Fruit fly (Drosophila melanogaster) whole organism, embryonic: ENCODE measurements around the gene Col4a1.

Experiments used
- Adf1 ChIP-seq: fragments of 200-800 bp; sonication (Bioruptor generic); IDR thresholded peaks from 2 replicates; pipeline ENCODE4 v1.3.6; 2022; ENCODE audit warnings: missing biosample characterization, missing genetic modification characterization
- Atf3 ChIP-seq: fragments of 200-800 bp; sonication (Bioruptor generic); optimal IDR thresholded peaks from 3 replicates; lab custom pipeline; 2016; ENCODE audit warnings: missing biosample characterization, missing genetic modification characterization
- B-H1 ChIP-seq: fragments of 200-800 bp; sonication (Bioruptor generic); IDR thresholded peaks from 3 replicates; pipeline ENCODE4 v1.3.6; 2022; ENCODE audit warnings: missing biosample characterization, missing genetic modification characterization
- B-H2 ChIP-seq: fragments of 200-800 bp; sonication (Bioruptor generic); optimal IDR thresholded peaks from 2 replicates; lab custom pipeline; 2018; ENCODE audit warnings: missing biosample characterization, mild to moderate bottlenecking, missing genetic modification characterization
- CG11093 ChIP-seq: fragments of 200-800 bp; sonication (Bioruptor generic); IDR thresholded peaks from 3 replicates; pipeline ENCODE4 v1.3.6; 2022; ENCODE audit warnings: missing biosample characterization, missing genetic modification characterization
- CG11695 ChIP-seq: fragments of 200-800 bp; sonication (Bioruptor generic); IDR thresholded peaks from 3 replicates; pipeline ENCODE4 v1.3.6; 2022; ENCODE audit warnings: missing biosample characterization, missing genetic modification characterization
- CG12104 ChIP-seq: fragments of 200-800 bp; sonication (Bioruptor generic); optimal IDR thresholded peaks from 3 replicates; lab custom pipeline; 2016; ENCODE audit warnings: missing biosample characterization, missing genetic modification characterization
- CG13894 ChIP-seq: fragments of 200-800 bp; sonication (Bioruptor generic); optimal IDR thresholded peaks from 3 replicates; lab custom pipeline; 2018; ENCODE audit warnings: missing biosample characterization, mild to moderate bottlenecking, missing genetic modification characterization, moderate library complexity
- CG15269 ChIP-seq: fragments of 200-800 bp; sonication (Bioruptor generic); optimal IDR thresholded peaks from 2 replicates; lab custom pipeline; 2018; ENCODE audit warnings: missing biosample characterization, mild to moderate bottlenecking, missing genetic modification characterization, moderate library complexity
- CG16815 ChIP-seq: fragments of 200-800 bp; sonication (Bioruptor generic); optimal IDR thresholded peaks from 3 replicates; lab custom pipeline; 2017; ENCODE audit warnings: missing biosample characterization, mild to moderate bottlenecking, missing genetic modification characterization
- CG1832 ChIP-seq: fragments of 200-800 bp; sonication (Bioruptor generic); optimal IDR thresholded peaks from 2 replicates; lab custom pipeline; 2017; ENCODE audit warnings: missing biosample characterization, mild to moderate bottlenecking, missing genetic modification characterization, inconsistent platforms
- CG2120 ChIP-seq: fragments of 200-800 bp; sonication (Bioruptor generic); optimal IDR thresholded peaks from 3 replicates; lab custom pipeline; 2016; ENCODE audit warnings: missing biosample characterization, missing genetic modification characterization
- CG2889 ChIP-seq: fragments of 200-800 bp; sonication (Bioruptor generic); IDR thresholded peaks from 3 replicates; pipeline ENCODE4 v1.3.6; 2022; ENCODE audit warnings: missing biosample characterization, missing genetic modification characterization
- CG30431 ChIP-seq: fragments of 200-800 bp; sonication (Bioruptor generic); optimal IDR thresholded peaks from 2 replicates; lab custom pipeline; 2017; ENCODE audit warnings: missing biosample characterization, missing genetic modification characterization
- CG3407 ChIP-seq: fragments of 200-800 bp; sonication (Bioruptor generic); optimal IDR thresholded peaks from 2 replicates; lab custom pipeline; 2018; ENCODE audit warnings: missing biosample characterization, mild to moderate bottlenecking, missing genetic modification characterization
- CG3726 ChIP-seq: fragments of 200-800 bp; sonication (Bioruptor generic); IDR thresholded peaks from 3 replicates; pipeline ENCODE4, ENCODE4 v1.3.6; 2022; ENCODE audit warnings: missing biosample characterization, missing genetic modification characterization
- CG5245 ChIP-seq: fragments of 200-800 bp; sonication (Bioruptor generic); optimal IDR thresholded peaks from 3 replicates; lab custom pipeline; 2016; ENCODE audit warnings: missing biosample characterization, missing genetic modification characterization
- CG5953 ChIP-seq: fragments of 200-800 bp; sonication (Bioruptor generic); IDR thresholded peaks from 2 replicates; pipeline ENCODE4 v1.3.6; 2022; ENCODE audit warnings: missing biosample characterization, missing genetic modification characterization
- CG6689 ChIP-seq: fragments of 200-800 bp; sonication (Bioruptor generic); IDR thresholded peaks from 2 replicates; pipeline ENCODE4 v1.3.6; 2022; ENCODE audit warnings: missing biosample characterization, missing genetic modification characterization
- CG7271 ChIP-seq: fragments of 200-800 bp; sonication (Bioruptor generic); optimal IDR thresholded peaks from 2 replicates; lab custom pipeline; 2018; ENCODE audit warnings: missing biosample characterization, mild to moderate bottlenecking, missing genetic modification characterization, moderate library complexity
- CG8765 ChIP-seq: fragments of 200-800 bp; sonication (Bioruptor generic); IDR thresholded peaks from 2 replicates; pipeline ENCODE4 v1.3.6; 2022; ENCODE audit warnings: missing biosample characterization, missing genetic modification characterization
- Camta ChIP-seq: fragments of 200-800 bp; sonication (Bioruptor generic); optimal IDR thresholded peaks from 2 replicates; lab custom pipeline; 2016; ENCODE audit warnings: missing biosample characterization, missing genetic modification characterization
- D19A ChIP-seq: fragments of 200-800 bp; optimal IDR thresholded peaks from 3 replicates; lab custom pipeline; 2019; ENCODE audit warnings: missing biosample characterization, mild to moderate bottlenecking, missing genetic modification characterization, moderate library complexity
- Eip74EF ChIP-seq, 2 experiments: fragments of 200-800 bp in 1 of 2; fragments of >200 bp in 1 of 2; sonication (Bioruptor generic) in 1 of 2; optimal IDR thresholded peaks; 2 replicates each; lab custom pipeline; 2017 to 2019; ENCODE audit warnings: missing biosample characterization in 2 of 2, missing genetic modification characterization in 2 of 2, mild to moderate bottlenecking in 1 of 2, moderate library complexity in 1 of 2
- Gsc ChIP-seq: fragments of 200-800 bp; sonication (Bioruptor generic); IDR thresholded peaks from 2 replicates; pipeline ENCODE4 v1.3.6; 2022; ENCODE audit warnings: missing biosample characterization, missing genetic modification characterization
- HHEX ChIP-seq: fragments of 200-800 bp; sonication (Bioruptor generic); optimal IDR thresholded peaks from 3 replicates; lab custom pipeline; 2017; ENCODE audit warnings: missing biosample characterization, mild to moderate bottlenecking, missing genetic modification characterization, missing genetic modification reagents
- HmgD ChIP-seq: fragments of 200-800 bp; sonication (Bioruptor generic); optimal IDR thresholded peaks from 3 replicates; lab custom pipeline; 2016; ENCODE audit warnings: missing biosample characterization, missing genetic modification characterization
- Kr ChIP-seq: fragments of 200-800 bp; sonication (Bioruptor generic); optimal IDR thresholded peaks from 2 replicates; lab custom pipeline; 2017; ENCODE audit warnings: missing biosample characterization, mild to moderate bottlenecking, missing genetic modification characterization
- Optix ChIP-seq: fragments of 200-800 bp; sonication (Bioruptor generic); IDR thresholded peaks from 3 replicates; pipeline ENCODE4 v1.3.6; 2022; ENCODE audit warnings: missing biosample characterization, missing genetic modification characterization
- disco-r ChIP-seq: fragments of 200-800 bp; sonication (Bioruptor generic); optimal IDR thresholded peaks from 2 replicates; lab custom pipeline; 2016; ENCODE audit warnings: missing biosample characterization, missing genetic modification characterization
- dm ChIP-seq: fragments of 200-800 bp; sonication (Bioruptor generic); optimal IDR thresholded peaks from 3 replicates; lab custom pipeline; 2016; ENCODE audit warnings: missing biosample characterization, missing genetic modification characterization
- dmrt99B ChIP-seq: fragments of 200-800 bp; sonication (Bioruptor generic); optimal IDR thresholded peaks from 2 replicates; lab custom pipeline; 2018; ENCODE audit warnings: missing biosample characterization, mild to moderate bottlenecking, missing genetic modification characterization, moderate library complexity
- eyg ChIP-seq: fragments of 200-800 bp; sonication (Bioruptor generic); optimal IDR thresholded peaks from 3 replicates; lab custom pipeline; 2016; ENCODE audit warnings: missing biosample characterization, missing genetic modification characterization
- fd64A ChIP-seq: fragments of 200-800 bp; sonication (Bioruptor generic); optimal IDR thresholded peaks from 3 replicates; lab custom pipeline; 2018; ENCODE audit warnings: missing biosample characterization, mild to moderate bottlenecking, missing genetic modification characterization
- ftz-f1 ChIP-seq: fragments of 200-800 bp; sonication (Bioruptor generic); optimal IDR thresholded peaks from 2 replicates; lab custom pipeline; 2016; ENCODE audit warnings: missing biosample characterization, missing genetic modification characterization
- jigr1 ChIP-seq: fragments of 200-800 bp; sonication (Bioruptor generic); IDR thresholded peaks from 3 replicates; pipeline ENCODE4 v1.3.6; 2022; ENCODE audit warnings: missing biosample characterization, missing genetic modification characterization
- jumu ChIP-seq: fragments of 200-800 bp; sonication (Bioruptor generic); optimal IDR thresholded peaks from 3 replicates; lab custom pipeline; 2016; ENCODE audit warnings: missing biosample characterization, missing genetic modification characterization
- knrl ChIP-seq: fragments of 200-800 bp; sonication (Bioruptor generic); IDR thresholded peaks from 3 replicates; pipeline ENCODE4 v1.3.6; 2022; ENCODE audit warnings: missing biosample characterization, missing genetic modification characterization; ENCODE audit not compliant: partially characterized antibody
- lmd ChIP-seq: fragments of 200-800 bp; sonication (Bioruptor generic); IDR thresholded peaks from 2 replicates; pipeline ENCODE4 v1.3.6; 2022; ENCODE audit warnings: missing biosample characterization, missing genetic modification characterization
- maf-S ChIP-seq: fragments of 200-800 bp; sonication (Bioruptor generic); optimal IDR thresholded peaks from 2 replicates; lab custom pipeline; 2016; ENCODE audit warnings: missing biosample characterization, missing genetic modification characterization
- pnt ChIP-seq: fragments of 200-800 bp; sonication (Bioruptor generic); optimal IDR thresholded peaks from 3 replicates; lab custom pipeline; 2016; ENCODE audit warnings: missing biosample characterization, missing genetic modification characterization
- prd ChIP-seq, 3 experiments: fragments of >200 bp in 2 of 3; fragments of 200-800 bp in 1 of 3; sonication (Bioruptor generic) in 1 of 3; optimal IDR thresholded peaks in 2 of 3; IDR thresholded peaks in 1 of 3; 2 replicates in 2 of 3; 3 replicates in 1 of 3; pipeline versions ENCODE4 v1.3.6 to Lab custom; 2017 to 2022; ENCODE audit warnings: missing biosample characterization in 1 of 3, missing genetic modification characterization in 1 of 3
- psq ChIP-seq: fragments of 200-800 bp; sonication (Bioruptor generic); optimal IDR thresholded peaks from 2 replicates; lab custom pipeline; 2017; ENCODE audit warnings: missing biosample characterization, missing genetic modification characterization
- sc ChIP-seq, 3 experiments: fragments of >200 bp in 2 of 3; fragments of 200-800 bp in 1 of 3; sonication (Bioruptor generic) in 1 of 3; optimal IDR thresholded peaks; 2 replicates in 2 of 3; 3 replicates in 1 of 3; lab custom pipeline; 2017; ENCODE audit warnings: mild to moderate bottlenecking in 1 of 3, missing biosample characterization in 1 of 3, missing genetic modification characterization in 1 of 3, missing genetic modification reagents in 1 of 3
- sd ChIP-seq: fragments of 200-800 bp; sonication (Bioruptor generic); optimal IDR thresholded peaks from 3 replicates; lab custom pipeline; 2018; ENCODE audit warnings: missing biosample characterization, mild to moderate bottlenecking, missing genetic modification characterization, moderate library complexity
- sens ChIP-seq: fragments of 200-800 bp; sonication (Bioruptor generic); peaks from one replicate; lab custom pipeline; 2016; ENCODE audit warnings: missing biosample characterization, missing genetic modification characterization
- sisA ChIP-seq: fragments of 200-800 bp; sonication (Bioruptor generic); IDR thresholded peaks from 2 replicates; pipeline ENCODE4 v1.3.6; 2022; ENCODE audit warnings: missing biosample characterization, missing genetic modification characterization
- so ChIP-seq: fragments of 200-800 bp; sonication (Bioruptor generic); IDR thresholded peaks from 3 replicates; pipeline ENCODE4 v1.3.6; 2022; ENCODE audit warnings: missing biosample characterization, missing genetic modification characterization
- stwl ChIP-seq: fragments of 200-800 bp; sonication (Bioruptor generic); optimal IDR thresholded peaks from 3 replicates; lab custom pipeline; 2018; ENCODE audit warnings: missing biosample characterization, mild to moderate bottlenecking, missing genetic modification characterization, moderate library complexity

Col4a1 gene

dm6 chr2L:5000919-5001581 is 28.4 kb upstream of the Col4a1 start (continued):
- TF ChIP-seq CG7271 (tag; lab: Kevin White, UChicago) (no peak), sd (tag; lab: Kevin White, UChicago) (peak; percentile 75), Camta (GFP tag; lab: Kevin White, UChicago) (no peak), eyg (GFP tag; lab: Kevin White, UChicago) (no peak), CG16815 (GFP tag; lab: Kevin White, UChicago) (no peak), Optix (GFP tag; lab: Robert Waterston, UW) (peak; percentile 23; the same call in 2 of the 3 replicates), B-H2 (GFP tag; lab: Kevin White, UChicago) (peak; percentile 13), CG2120 (GFP tag; lab: Kevin White, UChicago) (no peak), HHEX (GFP tag; lab: Kevin White, UChicago) (no peak), lmd (GFP tag; lab: Robert Waterston, UW) (peak; percentile 20), jigr1 (GFP tag; lab: Robert Waterston, UW) (no peak; the same call in 2 of the 3 replicates), Eip74EF (GFP tag; optimal IDR thresholded peaks at IDR 0.05; lab: Kevin White, UChicago) (peak in 1 of 2 experiments; percentile 100), disco-r (no peak), dmrt99B (tag; lab: Kevin White, UChicago) (no peak), CG30431 (no peak), so (GFP tag; lab: Robert Waterston, UW) (no peak; the same call in 2 of the 3 replicates), dm (GFP tag; lab: Kevin White, UChicago) (no peak), CG12104 (GFP tag; lab: Kevin White, UChicago) (no peak), sisA (peak; percentile 3; the same call in 1 of the 2 replicates), Adf1 (GFP tag; lab: Robert Waterston, UW) (peak; percentile 52; the same call in 1 of the 2 replicates), CG5245 (GFP tag; lab: Kevin White, UChicago) (no peak), CG11695 (peak; percentile 6; the same call in 1 of the 3 replicates), Kr (GFP tag; lab: Kevin White, UChicago) (no peak), psq (GFP tag; lab: Kevin White, UChicago) (no peak), prd (optimal IDR thresholded peaks at IDR 0.05; lab: Kevin White, UChicago) (no peak), prd (GFP tag; IDR thresholded peaks at IDR 0.05; lab: Robert Waterston, UW) (peak; percentile 74), CG2889 (GFP tag; lab: Robert Waterston, UW) (0 out of 3 replicates have a peak, but pooled peaks have one; percentile 40), CG1832 (GFP tag; lab: Kevin White, UChicago) (peak; percentile 50), B-H1 (GFP tag; lab: Robert Waterston, UW) (peak; percentile 39), jumu (GFP tag; lab: Kevin White, UChicago) (no peak), sens (peak; percentile 11), D19A (tag; lab: Kevin White, UChicago) (no peak), HmgD (peak; percentile 81), CG8765 (GFP tag; lab: Robert Waterston, UW) (peak; percentile 52; the same call in 1 of the 2 replicates), Atf3 (GFP tag; lab: Kevin White, UChicago) (peak; percentile 69), CG13894 (tag; lab: Kevin White, UChicago) (peak; percentile 72), CG3407 (GFP tag; lab: Kevin White, UChicago) (no peak), CG3726 (GFP tag; lab: Robert Waterston, UW) (no peak; the same call in 2 of the 3 replicates), CG11093 (GFP tag; lab: Robert Waterston, UW) (no peak), maf-S (GFP tag; lab: Kevin White, UChicago) (no peak), CG5953 (GFP tag; lab: Robert Waterston, UW) (peak; percentile 52; the same call in 1 of the 2 replicates), fd64A (GFP tag; lab: Kevin White, UChicago) (no peak), Gsc (GFP tag; lab: Robert Waterston, UW) (peak; percentile 38; the same call in 1 of the 2 replicates), stwl (tag; lab: Kevin White, UChicago) (peak; percentile 24), sc (optimal IDR thresholded peaks at IDR 0.05; lab: Kevin White, UChicago) (no peak), sc (GFP tag; optimal IDR thresholded peaks at IDR 0.05; lab: Kevin White, UChicago) (no peak), ftz-f1 (GFP tag; lab: Kevin White, UChicago) (peak; percentile 100), CG15269 (tag; lab: Kevin White, UChicago) (no peak), pnt (GFP tag; lab: Kevin White, UChicago) (no peak), knrl (GFP tag; lab: Robert Waterston, UW) (peak; percentile 63; the same call in 1 of the 3 replicates), CG6689 (peak; percentile 12; the same call in 1 of the 2 replicates)
